Worm (Caenorhabditis elegans) whole organism, early embryonic: ENCODE results near the gene mfsd-12.

Experiments
- F13C5.2 ChIP-seq: sonication (generic microtip); optimal IDR thresholded peaks from 2 replicates; lab custom pipeline; 2017; ENCODE audit warnings: mild to moderate bottlenecking, missing genetic modification characterization, inconsistent platforms, missing compliant biosample characterization
- ama-1 ChIP-seq: fragments of 150-350 bp; optimal IDR thresholded peaks from 2 replicates; lab custom pipeline; 2014
- ceh-13 ChIP-seq: fragments of 200-800 bp; sonication (Bioruptor generic); optimal IDR thresholded peaks from 2 replicates; lab custom pipeline; 2018; ENCODE audit warnings: mild to moderate bottlenecking, missing genetic modification characterization, missing compliant biosample characterization
- ets-7 ChIP-seq: sonication (generic microtip); optimal IDR thresholded peaks from 2 replicates; lab custom pipeline; 2016; ENCODE audit warnings: missing genotype, missing genetic modification characterization, missing compliant biosample characterization
- hmg-4 ChIP-seq: fragments of 200-800 bp; sonication (Bioruptor generic); optimal IDR thresholded peaks from 2 replicates; lab custom pipeline; 2018; ENCODE audit warnings: mild to moderate bottlenecking, missing genetic modification characterization, missing compliant biosample characterization
- hnd-1 ChIP-seq: sonication (generic microtip); optimal IDR thresholded peaks from 2 replicates; lab custom pipeline; 2016; ENCODE audit warnings: missing genetic modification characterization, missing compliant biosample characterization
- tbx-37 ChIP-seq: fragments of 200-800 bp; sonication (Bioruptor generic); conservative IDR thresholded peaks from 2 replicates; pipeline ENCODE4 v1.3.6; 2022; ENCODE audit warnings: missing genetic modification reagents, missing genetic modification characterization, missing compliant biosample characterization
- tra-4 ChIP-seq: sonication (generic microtip); optimal IDR thresholded peaks from 2 replicates; lab custom pipeline; 2017; ENCODE audit warnings: missing genetic modification characterization, missing compliant biosample characterization

DNA sequence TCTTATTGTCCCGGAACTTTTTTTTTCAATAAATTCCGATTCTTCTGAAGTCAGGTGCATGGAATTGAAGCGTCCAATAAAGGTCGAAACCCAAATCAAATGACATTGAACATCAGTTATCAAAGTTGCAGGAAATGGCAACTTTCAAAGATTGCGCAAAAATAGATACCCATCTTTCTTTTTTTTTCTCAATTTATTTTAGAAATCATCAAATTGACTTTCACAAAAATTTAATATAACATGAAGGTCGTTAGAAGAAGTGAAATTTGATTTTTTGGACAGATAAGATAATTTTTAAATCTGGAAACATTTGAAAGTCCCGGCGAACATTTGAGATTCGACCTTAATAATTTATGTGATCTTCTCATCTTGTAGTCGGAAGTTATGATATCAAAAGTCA is 37.8 kb downstream of the mfsd-12 start:
- TF ChIP-seq F13C5.2 (tag; lab: Kevin White, UChicago) (no peak), tra-4 (no peak), ets-7 (no peak), ama-1 (lab: Kevin White, UChicago) (no peak), ceh-13 (GFP tag; lab: Kevin White, UChicago) (no peak), tbx-37 (GFP tag; lab: Robert Waterston, UW) (no peak), hnd-1 (tag; lab: Kevin White, UChicago) (no peak), hmg-4 (GFP tag; lab: Kevin White, UChicago) (no peak)
